Worm (Caenorhabditis elegans) whole organism, L2 larva: ENCODE results near the gene C33E10.10.

Source experiments
- C34F6.9 ChIP-seq: fragments of 150-350 bp; optimal IDR thresholded peaks from 2 replicates; lab custom pipeline; 2014; ENCODE audit warnings: missing biosample characterization, missing genetic modification characterization
- alr-1 ChIP-seq: fragments of 150-350 bp; optimal IDR thresholded peaks from 2 replicates; lab custom pipeline; 2014; ENCODE audit warnings: missing biosample characterization, missing genetic modification characterization
- aly-2 ChIP-seq: fragments of 150-350 bp; optimal IDR thresholded peaks from 2 replicates; lab custom pipeline; 2014; ENCODE audit warnings: missing biosample characterization, missing genetic modification characterization
- ama-1 ChIP-seq: fragments of 150-350 bp; optimal IDR thresholded peaks from 2 replicates; lab custom pipeline; 2018; ENCODE audit warnings: inconsistent platforms
- lin-11 ChIP-seq: fragments of 150-350 bp; sonication (generic microtip); optimal IDR thresholded peaks from 2 replicates; lab custom pipeline; 2014; ENCODE audit warnings: missing biosample characterization, missing genetic modification characterization, inconsistent platforms, mixed read lengths
- lin-13 ChIP-seq: fragments of 150-350 bp; optimal IDR thresholded peaks from 2 replicates; lab custom pipeline; 2014; ENCODE audit warnings: missing biosample characterization, missing genetic modification reagents, missing genetic modification characterization
- nhr-11 ChIP-seq: fragments of 150-350 bp; optimal IDR thresholded peaks from 2 replicates; lab custom pipeline; 2014; ENCODE audit warnings: missing biosample characterization, missing genetic modification characterization
- nhr-12 ChIP-seq: fragments of 150-350 bp; optimal IDR thresholded peaks from 2 replicates; lab custom pipeline; 2014; ENCODE audit warnings: missing biosample characterization, missing genetic modification characterization
- nhr-23 ChIP-seq: fragments of 150-350 bp; optimal IDR thresholded peaks from 2 replicates; lab custom pipeline; 2014; ENCODE audit warnings: missing biosample characterization, missing genetic modification reagents, missing genetic modification characterization
- nhr-237 ChIP-seq: fragments of 150-350 bp; optimal IDR thresholded peaks from 2 replicates; lab custom pipeline; 2014; ENCODE audit warnings: missing biosample characterization, missing genetic modification characterization
- peb-1 ChIP-seq: fragments of 150-350 bp; optimal IDR thresholded peaks from 2 replicates; lab custom pipeline; 2014; ENCODE audit warnings: missing biosample characterization, missing genetic modification characterization
- unc-39 ChIP-seq: fragments of 150-350 bp; optimal IDR thresholded peaks from 2 replicates; lab custom pipeline; 2014; ENCODE audit warnings: missing biosample characterization, missing genetic modification characterization

- no peak for TF ChIP-seq unc-39
- TF ChIP-seq ama-1 = no peak
- no peak for TF ChIP-seq lin-13 (GFP tag; lab: Kevin White, UChicago)
- TF ChIP-seq aly-2 = no peak
- no peak for TF ChIP-seq nhr-11
- TF ChIP-seq peb-1 (tag; lab: Kevin White, UChicago) = no peak
- TF ChIP-seq nhr-12 (tag; lab: Kevin White, UChicago) = no peak
- no peak for TF ChIP-seq alr-1
- TF ChIP-seq lin-11 (tag; lab: Kevin White, UChicago) = no peak
- no peak for TF ChIP-seq nhr-23 (tag; lab: Kevin White, UChicago)
- TF ChIP-seq C34F6.9 = no peak
- no peak for TF ChIP-seq nhr-237 (tag; lab: Kevin White, UChicago)
Measured at ce11 chrX:17301900-17302299, at the start of gene C33E10.10.
